Worm (Caenorhabditis elegans) whole organism, L3 larva: ENCODE data around the gene pals-27.

Source experiments
- R02D3.7 ChIP-seq: fragments of 150-350 bp; optimal IDR thresholded peaks from 2 replicates; lab custom pipeline; 2014; ENCODE audit warnings: missing biosample characterization, missing genetic modification characterization
- ZK546.5 ChIP-seq: sonication (generic microtip); optimal IDR thresholded peaks from 2 replicates; lab custom pipeline; 2017; ENCODE audit warnings: missing biosample characterization, missing genetic modification characterization
- ama-1 ChIP-seq: fragments of 150-350 bp; optimal IDR thresholded peaks from 2 replicates; lab custom pipeline; 2018
- ceh-28 ChIP-seq: fragments of 150-350 bp; optimal IDR thresholded peaks from 2 replicates; lab custom pipeline; 2014; ENCODE audit warnings: missing biosample characterization, missing genetic modification reagents, missing genetic modification characterization
- ceh-9 ChIP-seq: sonication (generic microtip); optimal IDR thresholded peaks from 2 replicates; lab custom pipeline; 2018; ENCODE audit warnings: missing biosample characterization, missing genetic modification characterization
- egl-27 ChIP-seq: sonication (generic microtip); optimal IDR thresholded peaks from 4 replicates; lab custom pipeline; 2017; ENCODE audit warnings: missing biosample characterization, missing genetic modification reagents, missing genetic modification characterization
- elt-1 ChIP-seq: fragments of 150-350 bp; optimal IDR thresholded peaks from 2 replicates; lab custom pipeline; 2014; ENCODE audit warnings: missing biosample characterization, missing genetic modification characterization
- elt-2 ChIP-seq: sonication (generic microtip); optimal IDR thresholded peaks from 2 replicates; lab custom pipeline; 2016; ENCODE audit warnings: missing genetic modification reagents, mild to moderate bottlenecking, missing genetic modification characterization, missing compliant biosample characterization
- elt-3 ChIP-seq, 3 experiments: fragments of 150-350 bp in 1 of 3; sonication (generic microtip) in 2 of 3; optimal IDR thresholded peaks; 2 replicates in 2 of 3; 4 replicates in 1 of 3; lab custom pipeline; 2014 to 2017; ENCODE audit warnings: missing biosample characterization in 3 of 3, missing genetic modification characterization in 3 of 3
- eor-1 ChIP-seq, 2 experiments: fragments of 150-350 bp; optimal IDR thresholded peaks; 2 replicates each; lab custom pipeline; 2014 to 2018; ENCODE audit warnings: missing biosample characterization in 2 of 2, missing genetic modification characterization in 2 of 2
- fkh-2 ChIP-seq: fragments of 150-350 bp; optimal IDR thresholded peaks from 2 replicates; lab custom pipeline; 2014; ENCODE audit warnings: missing biosample characterization, missing genetic modification reagents, missing genetic modification characterization
- fos-1 ChIP-seq: fragments of 150-350 bp; optimal IDR thresholded peaks from 2 replicates; lab custom pipeline; 2014; ENCODE audit warnings: missing biosample characterization, missing genetic modification characterization
- hmg-11 ChIP-seq: sonication (generic microtip); optimal IDR thresholded peaks from 2 replicates; lab custom pipeline; 2016; ENCODE audit warnings: missing genetic modification characterization, missing compliant biosample characterization
- jun-1 ChIP-seq: fragments of 150-350 bp; optimal IDR thresholded peaks from 2 replicates; lab custom pipeline; 2014; ENCODE audit warnings: missing biosample characterization, missing genetic modification reagents, missing genetic modification characterization
- lin-15B ChIP-seq: fragments of 150-350 bp; optimal IDR thresholded peaks from 2 replicates; lab custom pipeline; 2014; ENCODE audit warnings: missing biosample characterization, missing genetic modification characterization
- lin-39 ChIP-seq: fragments of 150-350 bp; optimal IDR thresholded peaks from 2 replicates; lab custom pipeline; 2018; ENCODE audit warnings: missing biosample characterization, missing genetic modification reagents, missing genetic modification characterization
- lsy-12 ChIP-seq: sonication (generic microtip); optimal IDR thresholded peaks from 2 replicates; lab custom pipeline; 2016; ENCODE audit warnings: mild to moderate bottlenecking, missing genetic modification characterization, missing compliant biosample characterization
- mdl-1 ChIP-seq: fragments of 150-350 bp; optimal IDR thresholded peaks from 2 replicates; lab custom pipeline; 2014; ENCODE audit warnings: missing biosample characterization, missing genetic modification characterization
- mml-1 ChIP-seq: fragments of 150-350 bp; sonication (generic microtip); optimal IDR thresholded peaks from 3 replicates; lab custom pipeline; 2014; ENCODE audit warnings: missing biosample characterization, missing genetic modification characterization
- nfya-1 ChIP-seq: sonication (generic microtip); optimal IDR thresholded peaks from 2 replicates; lab custom pipeline; 2017; ENCODE audit warnings: missing genetic modification characterization, mild to moderate bottlenecking, missing compliant biosample characterization, antibody characterized with exemption, moderate library complexity; ENCODE audit not compliant: insufficient read depth
- nhr-23 ChIP-seq: fragments of 150-350 bp; optimal IDR thresholded peaks from 2 replicates; lab custom pipeline; 2014; ENCODE audit warnings: missing biosample characterization, missing genetic modification reagents, missing genetic modification characterization
- nhr-237 ChIP-seq: fragments of 150-350 bp; optimal IDR thresholded peaks from 2 replicates; lab custom pipeline; 2014; ENCODE audit warnings: missing biosample characterization, missing genetic modification characterization
- nhr-25 ChIP-seq: sonication (generic microtip); optimal IDR thresholded peaks from 2 replicates; lab custom pipeline; 2017; ENCODE audit warnings: missing biosample characterization, missing genetic modification characterization
- nhr-28 ChIP-seq: fragments of 150-350 bp; optimal IDR thresholded peaks from 2 replicates; lab custom pipeline; 2014; ENCODE audit warnings: missing biosample characterization, missing genetic modification characterization
- nhr-43 ChIP-seq: sonication (generic microtip); optimal IDR thresholded peaks from 2 replicates; lab custom pipeline; 2016; ENCODE audit warnings: mild to moderate bottlenecking, missing genetic modification characterization, missing compliant biosample characterization; ENCODE audit not compliant: poor library complexity, severe bottlenecking
- nhr-67 ChIP-seq: fragments of 150-350 bp; optimal IDR thresholded peaks from 2 replicates; lab custom pipeline; 2014; ENCODE audit warnings: missing biosample characterization, missing genetic modification characterization
- nhr-76 ChIP-seq: fragments of 150-350 bp; sonication (generic microtip); optimal IDR thresholded peaks from 5 replicates; lab custom pipeline; 2014; ENCODE audit warnings: missing biosample characterization, missing genetic modification characterization
- nhr-77 ChIP-seq: fragments of 150-350 bp; optimal IDR thresholded peaks from 2 replicates; lab custom pipeline; 2014; ENCODE audit warnings: missing biosample characterization, missing genetic modification characterization
- pha-4 ChIP-seq: fragments of 150-350 bp; optimal IDR thresholded peaks from 2 replicates; lab custom pipeline; 2014; ENCODE audit warnings: missing biosample characterization, missing genetic modification reagents, missing genetic modification characterization
- pqm-1 ChIP-seq: fragments of 150-350 bp; optimal IDR thresholded peaks from 2 replicates; lab custom pipeline; 2017; ENCODE audit warnings: missing biosample characterization, missing genetic modification characterization, inconsistent platforms
- skn-1 ChIP-seq: fragments of 150-350 bp; optimal IDR thresholded peaks from 2 replicates; lab custom pipeline; 2014; ENCODE audit warnings: missing biosample characterization, missing genetic modification characterization
- snpc-4 ChIP-seq: fragments of 150-350 bp; optimal IDR thresholded peaks from 2 replicates; lab custom pipeline; 2014; ENCODE audit warnings: missing biosample characterization, missing genetic modification characterization
- tbx-2 ChIP-seq: sonication (generic microtip); optimal IDR thresholded peaks from 2 replicates; lab custom pipeline; 2016; ENCODE audit warnings: mild to moderate bottlenecking, missing genetic modification characterization, missing compliant biosample characterization
- unc-39 ChIP-seq: sonication (generic microtip); optimal IDR thresholded peaks from 4 replicates; lab custom pipeline; 2017; ENCODE audit warnings: missing biosample characterization, missing genetic modification characterization
- unc-62 ChIP-seq: fragments of 150-350 bp; sonication (generic microtip); optimal IDR thresholded peaks from 4 replicates; lab custom pipeline; 2014; ENCODE audit warnings: missing biosample characterization, missing genetic modification reagents, missing genetic modification characterization
- ztf-11 ChIP-seq: fragments of 150-350 bp; optimal IDR thresholded peaks from 2 replicates; lab custom pipeline; 2014; ENCODE audit warnings: missing biosample characterization, missing genetic modification characterization
- ztf-4 ChIP-seq: fragments of 150-350 bp; optimal IDR thresholded peaks from 2 replicates; lab custom pipeline; 2014; ENCODE audit warnings: missing biosample characterization, missing genetic modification characterization

Gene pals-27

ce11 chrIII:4413099-4413498 lies 31.7 kb downstream of the pals-27 start, which contains the start of gene mpc-1:
mpc-1 (plus strand) TSS chrIII:4413457.
- TF ChIP-seq snpc-4 (tag; lab: Kevin White, UChicago) (peak; percentile 57), pha-4 (peak; percentile 64), jun-1 (peak; percentile 51), skn-1 (peak; percentile 48), fkh-2 (tag; lab: Kevin White, UChicago) (no peak), nhr-43 (tag; lab: Kevin White, UChicago) (no peak), elt-3 (tag; optimal IDR thresholded peaks at IDR 0.05; lab: Kevin White, UChicago) (peak in 2 of 3 experiments; percentile 68 to 80), unc-39 (tag; lab: Kevin White, UChicago) (no peak), elt-2 (tag; lab: Kevin White, UChicago) (peak; percentile 89), pqm-1 (peak; percentile 95), ceh-28 (peak; percentile 19)

ce11 chrIII:4414041-4414440 lies 32.6 kb downstream of the pals-27 start:
- TF ChIP-seq snpc-4 (tag; lab: Kevin White, UChicago) (peak; percentile 98), lin-15B (tag; lab: Kevin White, UChicago) (peak; percentile 0), lsy-12 (tag; lab: Kevin White, UChicago) (peak; percentile 63), tbx-2 (tag; lab: Kevin White, UChicago) (peak; percentile 9), nhr-43 (tag; lab: Kevin White, UChicago) (peak; percentile 71), pha-4 (peak; percentile 14), hmg-11 (tag; lab: Kevin White, UChicago) (peak; percentile 43), nhr-25 (tag; lab: Kevin White, UChicago) (peak; percentile 22), nfya-1 (tag; lab: Kevin White, UChicago) (peak; percentile 55), lin-39 (tag; lab: Kevin White, UChicago) (peak; percentile 33), elt-2 (tag; lab: Kevin White, UChicago) (peak; percentile 30), nhr-23 (peak; percentile 29)

ce11 chrIII:4415135-4415534 lies 33.7 kb downstream of the pals-27 start, which contains the start of gene R07E5.11:
R07E5.11 (minus strand) TSS chrIII:4415235.
- TF ChIP-seq unc-62 (GFP tag; lab: Kevin White, UChicago) (no peak), elt-1 (tag; lab: Kevin White, UChicago) (no peak), elt-3 (tag; optimal IDR thresholded peaks at IDR 0.05; lab: Kevin White, UChicago) (no peak), hmg-11 (tag; lab: Kevin White, UChicago) (no peak), lsy-12 (tag; lab: Kevin White, UChicago) (no peak), nhr-77 (tag; lab: Kevin White, UChicago) (no peak), mdl-1 (no peak), nhr-28 (tag; lab: Kevin White, UChicago) (no peak), jun-1 (no peak), nhr-43 (tag; lab: Kevin White, UChicago) (no peak), nhr-237 (tag; lab: Kevin White, UChicago) (no peak), ztf-4 (no peak), R02D3.7 (tag; lab: Kevin White, UChicago) (no peak), tbx-2 (tag; lab: Kevin White, UChicago) (no peak), nhr-67 (no peak), ceh-9 (tag; lab: Kevin White, UChicago) (no peak), fos-1 (no peak), ZK546.5 (no peak), ztf-11 (tag; lab: Kevin White, UChicago) (no peak)

- TF ChIP-seq nhr-76 (tag; lab: Kevin White, UChicago) (no peak), unc-39 (tag; lab: Kevin White, UChicago) (no peak), ztf-4 (no peak), nhr-23 (no peak), mdl-1 (no peak), lin-15B (tag; lab: Kevin White, UChicago) (no peak), lin-39 (tag; lab: Kevin White, UChicago) (no peak), ceh-9 (tag; lab: Kevin White, UChicago) (no peak), eor-1 (tag; optimal IDR thresholded peaks at IDR 0.05; lab: Kevin White, UChicago) (no peak), egl-27 (no peak), elt-1 (tag; lab: Kevin White, UChicago) (no peak), mml-1 (tag; lab: Kevin White, UChicago) (no peak), ama-1 (lab: Kevin White, UChicago) (no peak), elt-3 (tag; optimal IDR thresholded peaks at IDR 0.05; lab: Kevin White, UChicago) (no peak), nfya-1 (tag; lab: Kevin White, UChicago) (no peak), nhr-67 (no peak), pqm-1 (no peak), nhr-237 (tag; lab: Kevin White, UChicago) (no peak)
These were observed 36.5 kb downstream of the pals-27 start, which contains the start of the genes R07E5.19 and pdcd-2 for ce11 chrIII:4417956-4418355. R07E5.19 (minus strand) TSS chrIII:4418056. pdcd-2 (minus strand) TSS chrIII:4418057.
